Worm (Caenorhabditis elegans) whole organism, L1 larva: Measurements from ENCODE around the gene fig-1.

ENCODE experiments used
- C16A3.4 ChIP-seq: fragments of 150-350 bp; optimal IDR thresholded peaks from 2 replicates; lab custom pipeline; 2014; ENCODE audit warnings: missing biosample characterization, missing genetic modification characterization
- C34B4.2 ChIP-seq: sonication (generic microtip); optimal IDR thresholded peaks from 2 replicates; lab custom pipeline; 2017; ENCODE audit warnings: mild to moderate bottlenecking, missing genetic modification characterization, missing compliant biosample characterization
- F16B12.6 ChIP-seq: fragments of 150-350 bp; optimal IDR thresholded peaks from 2 replicates; lab custom pipeline; 2014; ENCODE audit warnings: missing biosample characterization, missing genetic modification characterization
- aha-1 ChIP-seq: fragments of 150-350 bp; optimal IDR thresholded peaks from 2 replicates; lab custom pipeline; 2014; ENCODE audit warnings: missing biosample characterization, missing genetic modification characterization
- alr-1 ChIP-seq: fragments of 200-800 bp; sonication (Bioruptor generic); optimal IDR thresholded peaks from 2 replicates; lab custom pipeline; 2018; ENCODE audit warnings: borderline replicate concordance, mild to moderate bottlenecking, missing genetic modification characterization, missing compliant biosample characterization
- blmp-1 ChIP-seq: fragments of 150-350 bp; optimal IDR thresholded peaks from 2 replicates; lab custom pipeline; 2014; ENCODE audit warnings: missing biosample characterization, missing genetic modification characterization
- ceh-82 ChIP-seq, 3 experiments: fragments of 150-350 bp in 1 of 3; sonication (generic microtip) in 2 of 3; optimal IDR thresholded peaks; 2 replicates each; lab custom pipeline; 2014 to 2017; ENCODE audit warnings: missing biosample characterization in 3 of 3, missing genetic modification characterization in 3 of 3
- ceh-90 ChIP-seq: sonication (generic microtip); optimal IDR thresholded peaks from 2 replicates; lab custom pipeline; 2016; ENCODE audit warnings: missing genetic modification characterization, missing compliant biosample characterization
- dpl-1 ChIP-seq, 3 experiments: fragments of 150-350 bp in 2 of 3; sonication (generic microtip) in 1 of 3; optimal IDR thresholded peaks; 2 replicates each; lab custom pipeline; 2014 to 2017; ENCODE audit warnings: missing biosample characterization in 3 of 3, missing genetic modification characterization in 3 of 3, missing genetic modification reagents in 3 of 3
- efl-1 ChIP-seq, 4 experiments: fragments of 150-350 bp; optimal IDR thresholded peaks in 3 of 4; peaks in 1 of 4; 1 replicate in 1 of 4; 2 replicates in 3 of 4; lab custom pipeline; 2014; ENCODE audit warnings: missing biosample characterization in 2 of 4, missing genetic modification characterization in 2 of 4, missing genetic modification reagents in 2 of 4
- egl-13 ChIP-seq: sonication (generic microtip); optimal IDR thresholded peaks from 2 replicates; lab custom pipeline; 2016; ENCODE audit warnings: missing genotype, missing genetic modification reagents, missing genetic modification characterization, missing compliant biosample characterization
- elt-2 ChIP-seq: sonication (generic microtip); optimal IDR thresholded peaks from 2 replicates; lab custom pipeline; 2016; ENCODE audit warnings: missing genetic modification characterization, mild to moderate bottlenecking, inconsistent platforms, missing compliant biosample characterization, missing genetic modification reagents
- elt-3 ChIP-seq, 6 experiments: fragments of 150-350 bp in 1 of 6; sonication (generic microtip); optimal IDR thresholded peaks; 2 replicates each; lab custom pipeline; 2017 to 2018; ENCODE audit warnings: missing biosample characterization in 6 of 6, missing genetic modification characterization in 6 of 6, inconsistent platforms in 1 of 6
- ets-5 ChIP-seq: fragments of 200-800 bp; sonication (Bioruptor generic); IDR thresholded peaks from 2 replicates; pipeline ENCODE4 v1.3.6; 2022; ENCODE audit warnings: missing genetic modification characterization, missing compliant biosample characterization
- fkh-8 ChIP-seq: sonication (generic microtip); optimal IDR thresholded peaks from 2 replicates; lab custom pipeline; 2016; ENCODE audit warnings: mild to moderate bottlenecking, missing genetic modification characterization, missing compliant biosample characterization
- hlh-17 ChIP-seq: fragments of 200-800 bp; sonication (Bioruptor generic); optimal IDR thresholded peaks from 2 replicates; lab custom pipeline; 2018; ENCODE audit warnings: missing genetic modification characterization, mild to moderate bottlenecking, missing compliant biosample characterization, moderate library complexity, borderline replicate concordance
- hpl-2 ChIP-seq: fragments of 150-350 bp; optimal IDR thresholded peaks from 2 replicates; lab custom pipeline; 2014; ENCODE audit warnings: missing biosample characterization, missing genetic modification reagents, missing genetic modification characterization
- irx-1 ChIP-seq: sonication (generic microtip); optimal IDR thresholded peaks from 2 replicates; lab custom pipeline; 2016; ENCODE audit warnings: missing genetic modification characterization, missing compliant biosample characterization
- isw-1 ChIP-seq: fragments of 200-800 bp; sonication (Bioruptor generic); IDR thresholded peaks from 2 replicates; pipeline ENCODE4 v1.3.6; 2022; ENCODE audit warnings: missing genetic modification characterization, missing compliant biosample characterization
- lin-15B ChIP-seq: fragments of 150-350 bp; sonication (generic microtip); optimal IDR thresholded peaks from 3 replicates; lab custom pipeline; 2014; ENCODE audit warnings: missing biosample characterization, missing genetic modification characterization
- lin-35 ChIP-seq, 2 experiments: fragments of 150-350 bp; optimal IDR thresholded peaks; 2 replicates each; lab custom pipeline; 2014; ENCODE audit warnings: missing biosample characterization in 2 of 2, missing genetic modification characterization in 2 of 2, missing genetic modification reagents in 2 of 2
- lin-39 ChIP-seq: fragments of 150-350 bp; optimal IDR thresholded peaks from 2 replicates; lab custom pipeline; 2014; ENCODE audit warnings: missing biosample characterization, missing genetic modification reagents, missing genetic modification characterization
- lir-3 ChIP-seq: sonication (generic microtip); optimal IDR thresholded peaks from 2 replicates; lab custom pipeline; 2016; ENCODE audit warnings: mild to moderate bottlenecking, missing genetic modification characterization, moderate library complexity, missing compliant biosample characterization; ENCODE audit not compliant: poor library complexity
- lsy-2 ChIP-seq, 2 experiments: fragments of 150-350 bp; optimal IDR thresholded peaks; 2 replicates each; lab custom pipeline; 2014; ENCODE audit warnings: missing biosample characterization in 2 of 2, missing genetic modification characterization in 2 of 2
- mab-9 ChIP-seq: fragments of 200-800 bp; sonication (Bioruptor generic); IDR thresholded peaks from 2 replicates; pipeline ENCODE4 v1.3.6; 2022; ENCODE audit warnings: missing genetic modification reagents, missing genetic modification characterization, missing compliant biosample characterization
- mep-1 ChIP-seq: fragments of 150-350 bp; optimal IDR thresholded peaks from 2 replicates; lab custom pipeline; 2014; ENCODE audit warnings: missing biosample characterization, missing genetic modification characterization
- nhr-12 ChIP-seq: sonication (generic microtip); optimal IDR thresholded peaks from 2 replicates; lab custom pipeline; 2017; ENCODE audit warnings: missing biosample characterization, missing genetic modification characterization
- nhr-20 ChIP-seq: sonication (generic microtip); optimal IDR thresholded peaks from 2 replicates; lab custom pipeline; 2016; ENCODE audit warnings: mild to moderate bottlenecking, missing genetic modification characterization, missing compliant biosample characterization
- nhr-237 ChIP-seq: fragments of 150-350 bp; optimal IDR thresholded peaks from 2 replicates; lab custom pipeline; 2014; ENCODE audit warnings: missing biosample characterization, missing genetic modification characterization
- nhr-28 ChIP-seq: fragments of 150-350 bp; optimal IDR thresholded peaks from 2 replicates; lab custom pipeline; 2014; ENCODE audit warnings: missing biosample characterization, missing genetic modification characterization
- nhr-47 ChIP-seq: sonication (generic microtip); optimal IDR thresholded peaks from 2 replicates; lab custom pipeline; 2016; ENCODE audit warnings: mild to moderate bottlenecking, missing genetic modification characterization, moderate library complexity, missing compliant biosample characterization
- nhr-77 ChIP-seq: fragments of 150-350 bp; optimal IDR thresholded peaks from 2 replicates; lab custom pipeline; 2014; ENCODE audit warnings: missing biosample characterization, missing genetic modification characterization
- nhr-90 ChIP-seq: sonication (generic microtip); optimal IDR thresholded peaks from 2 replicates; lab custom pipeline; 2016; ENCODE audit warnings: mild to moderate bottlenecking, missing genetic modification characterization, missing compliant biosample characterization; ENCODE audit not compliant: poor library complexity
- pag-3 ChIP-seq: sonication (generic microtip); optimal IDR thresholded peaks from 2 replicates; lab custom pipeline; 2017; ENCODE audit warnings: missing genetic modification characterization, mild to moderate bottlenecking, missing compliant biosample characterization, antibody characterized with exemption, borderline replicate concordance; ENCODE audit not compliant: insufficient read depth
- pax-3 ChIP-seq: fragments of 200-800 bp; sonication (Bioruptor generic); optimal IDR thresholded peaks from 2 replicates; lab custom pipeline; 2018; ENCODE audit warnings: mild to moderate bottlenecking, missing genetic modification characterization, moderate library complexity, missing compliant biosample characterization
- rnt-1 ChIP-seq: sonication (generic microtip); optimal IDR thresholded peaks from 2 replicates; lab custom pipeline; 2016; ENCODE audit warnings: mild to moderate bottlenecking, missing genetic modification characterization, moderate library complexity, missing compliant biosample characterization
- snpc-4 ChIP-seq: fragments of 150-350 bp; optimal IDR thresholded peaks from 2 replicates; lab custom pipeline; 2014; ENCODE audit warnings: missing biosample characterization, missing genetic modification characterization
- sox-4 ChIP-seq: sonication (generic microtip); optimal IDR thresholded peaks from 2 replicates; lab custom pipeline; 2016; ENCODE audit warnings: missing genetic modification characterization, missing compliant biosample characterization
- sptf-1 ChIP-seq: fragments of 150-350 bp; optimal IDR thresholded peaks from 2 replicates; lab custom pipeline; 2014; ENCODE audit warnings: missing biosample characterization, missing genetic modification characterization
- sup-37 ChIP-seq: fragments of 200-800 bp; sonication (Bioruptor generic); optimal IDR thresholded peaks from 2 replicates; lab custom pipeline; 2018; ENCODE audit warnings: mild to moderate bottlenecking, missing genetic modification characterization, missing compliant biosample characterization
- swsn-7 ChIP-seq: sonication (generic microtip); optimal IDR thresholded peaks from 2 replicates; lab custom pipeline; 2016; ENCODE audit warnings: missing genetic modification characterization, missing compliant biosample characterization
- tbx-2 ChIP-seq: sonication (generic microtip); optimal IDR thresholded peaks from 2 replicates; lab custom pipeline; 2016; ENCODE audit warnings: missing genetic modification characterization, missing compliant biosample characterization
- tlp-1 ChIP-seq: fragments of 150-350 bp; optimal IDR thresholded peaks from 2 replicates; lab custom pipeline; 2014; ENCODE audit warnings: missing biosample characterization, missing genetic modification characterization
- unc-30 ChIP-seq: sonication (generic microtip); optimal IDR thresholded peaks from 2 replicates; lab custom pipeline; 2017; ENCODE audit warnings: missing biosample characterization, missing genetic modification characterization
- vab-15 ChIP-seq: sonication (generic microtip); optimal IDR thresholded peaks from 2 replicates; lab custom pipeline; 2017; ENCODE audit warnings: missing genotype, mild to moderate bottlenecking, missing genetic modification characterization, missing compliant biosample characterization
- zag-1 ChIP-seq: fragments of 150-350 bp; optimal IDR thresholded peaks from 2 replicates; lab custom pipeline; 2014; ENCODE audit warnings: missing biosample characterization, missing genetic modification characterization
- zip-4 ChIP-seq: fragments of 200-800 bp; sonication (Bioruptor generic); optimal IDR thresholded peaks from 2 replicates; lab custom pipeline; 2018; ENCODE audit warnings: mild to moderate bottlenecking, missing genetic modification characterization, moderate library complexity, missing compliant biosample characterization
- ztf-4 ChIP-seq: fragments of 150-350 bp; optimal IDR thresholded peaks from 2 replicates; lab custom pipeline; 2014; ENCODE audit warnings: missing biosample characterization, missing genetic modification characterization

Gene fig-1

ce11 chrV:10981113-10981512, at the start of gene fig-1:
Gene fig-1, minus strand, starts transcription at chrV:10981213.
- TF ChIP-seq vab-15 (tag; lab: Kevin White, UChicago) (no peak), ets-5 (GFP tag; lab: Robert Waterston, UW) (no peak), zip-4 (no peak), lsy-2 (tag; optimal IDR thresholded peaks at IDR 0.05; lab: Kevin White, UChicago) (no peak), pax-3 (tag; lab: Kevin White, UChicago) (no peak), ceh-82 (tag; optimal IDR thresholded peaks at IDR 0.05; lab: Kevin White, UChicago) (no peak), unc-30 (no peak), elt-3 (tag; optimal IDR thresholded peaks at IDR 0.05; lab: Kevin White, UChicago) (no peak), lin-35 (GFP tag; optimal IDR thresholded peaks at IDR 0.05; lab: Kevin White, UChicago) (no peak), sptf-1 (tag; lab: Kevin White, UChicago) (no peak), lir-3 (no peak), nhr-12 (no peak), nhr-28 (no peak), lin-39 (tag; lab: Kevin White, UChicago) (no peak), elt-2 (tag; lab: Kevin White, UChicago) (no peak), mep-1 (tag; lab: Kevin White, UChicago) (no peak), zag-1 (tag; lab: Kevin White, UChicago) (no peak), snpc-4 (tag; lab: Kevin White, UChicago) (no peak), ceh-90 (tag; lab: Kevin White, UChicago) (no peak), hlh-17 (no peak)

ce11 chrV:11030675-11031074, 49.7 kb upstream of the fig-1 start:
- no peak for TF ChIP-seq rnt-1 (tag; lab: Kevin White, UChicago)
- TF ChIP-seq C16A3.4 (tag; lab: Kevin White, UChicago), result no peak
- no peak for TF ChIP-seq sox-4 (tag; lab: Kevin White, UChicago)
- TF ChIP-seq vab-15 (tag; lab: Kevin White, UChicago), result no peak
- TF ChIP-seq snpc-4 (tag; lab: Kevin White, UChicago), result no peak
- TF ChIP-seq nhr-20 (tag; lab: Kevin White, UChicago), result no peak
- TF ChIP-seq irx-1 (tag; lab: Kevin White, UChicago), result no peak
- TF ChIP-seq nhr-237, result no peak

DNA sequence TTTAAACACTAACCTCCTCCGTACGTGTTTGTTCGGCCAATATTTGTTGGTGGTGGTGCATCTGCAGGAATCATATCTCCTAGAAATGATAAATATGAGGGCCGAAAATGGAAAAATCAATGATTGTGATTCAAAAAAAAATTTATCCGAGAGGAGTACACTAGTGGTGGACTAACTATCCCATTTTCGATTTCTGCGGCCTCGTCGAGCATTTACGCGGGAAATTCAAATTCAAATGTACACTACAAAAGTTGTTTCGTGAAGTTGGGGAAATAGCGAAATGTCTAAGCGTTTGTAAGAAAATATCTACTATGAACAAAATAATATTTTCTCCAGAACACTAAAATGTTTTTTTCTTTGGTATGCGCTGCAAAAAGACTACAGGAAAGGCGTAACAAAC, 48.3 kb upstream of the fig-1 start:
- peak; percentile 93 to 97 for TF ChIP-seq lin-35 (GFP tag; optimal IDR thresholded peaks at IDR 0.05; lab: Kevin White, UChicago)
- TF ChIP-seq nhr-47 (tag; lab: Kevin White, UChicago), result peak; percentile 86
- no peak for TF ChIP-seq sptf-1 (tag; lab: Kevin White, UChicago)
- TF ChIP-seq fkh-8 (tag; lab: Kevin White, UChicago), result peak; percentile 42
- TF ChIP-seq tlp-1 (tag; lab: Kevin White, UChicago), result no peak
- TF ChIP-seq snpc-4 (tag; lab: Kevin White, UChicago), result peak; percentile 22
- no peak for TF ChIP-seq nhr-77
- TF ChIP-seq sup-37 (GFP tag; lab: Kevin White, UChicago), result peak; percentile 45
- peak; percentile 67 for TF ChIP-seq blmp-1 (tag; lab: Kevin White, UChicago)
- no peak for TF ChIP-seq hpl-2
- 0 out of 2 replicates have a peak, but pooled peaks have one; percentile 48 for TF ChIP-seq mab-9 (GFP tag; lab: Robert Waterston, UW)
- TF ChIP-seq swsn-7 (tag; lab: Kevin White, UChicago), result peak; percentile 59
- TF ChIP-seq ztf-4, result no peak
- peak; percentile 95 to 97 for TF ChIP-seq efl-1 (optimal IDR thresholded peaks at IDR 0.05; lab: Kevin White, UChicago)
- peak; percentile 93 to 99 for TF ChIP-seq efl-1 (GFP tag; optimal IDR thresholded peaks at IDR 0.05 in 1 of 2; lab: Kevin White, UChicago)
- TF ChIP-seq aha-1 (tag; lab: Kevin White, UChicago), result no peak
- TF ChIP-seq isw-1 (GFP tag; lab: Robert Waterston, UW), result peak; percentile 53
- no peak for TF ChIP-seq ets-5 (GFP tag; lab: Robert Waterston, UW)
- TF ChIP-seq unc-30, result no peak
- TF ChIP-seq pag-3, result no peak
- no peak for TF ChIP-seq alr-1 (tag; lab: Kevin White, UChicago)
- TF ChIP-seq nhr-20 (tag; lab: Kevin White, UChicago), result peak; percentile 81
- peak; percentile 88 for TF ChIP-seq nhr-90
- TF ChIP-seq tbx-2 (tag; lab: Kevin White, UChicago), result peak; percentile 80
- peak; percentile 60 for TF ChIP-seq lin-15B (tag; lab: Kevin White, UChicago)
- peak; percentile 90 to 93 (median 93) for TF ChIP-seq dpl-1 (GFP tag; optimal IDR thresholded peaks at IDR 0.05; lab: Kevin White, UChicago)
- peak; percentile 93 for TF ChIP-seq lir-3
- peak in 1 of 6 experiments; percentile 30 for TF ChIP-seq elt-3 (tag; optimal IDR thresholded peaks at IDR 0.05; lab: Kevin White, UChicago)
- no peak for TF ChIP-seq vab-15 (tag; lab: Kevin White, UChicago)
- peak; percentile 12 for TF ChIP-seq F16B12.6
- TF ChIP-seq C34B4.2 (tag; lab: Kevin White, UChicago), result no peak
- TF ChIP-seq egl-13 (tag; lab: Kevin White, UChicago), result peak; percentile 66
